Fruit fly (Drosophila melanogaster) whole organism, prepupa: Measurements from ENCODE around the gene CG13995.

Source experiments
- CG10631 ChIP-seq: fragments of 200-800 bp; sonication (Bioruptor generic); optimal IDR thresholded peaks from 2 replicates; lab custom pipeline; 2016; ENCODE audit warnings: missing biosample characterization, missing genetic modification characterization
- CG11902 ChIP-seq: fragments of 200-800 bp; sonication (Bioruptor generic); optimal IDR thresholded peaks from 3 replicates; lab custom pipeline; 2016; ENCODE audit warnings: missing biosample characterization, missing genetic modification characterization
- CG1621 ChIP-seq: fragments of 200-800 bp; sonication (Bioruptor generic); optimal IDR thresholded peaks from 3 replicates; lab custom pipeline; 2018; ENCODE audit warnings: missing biosample characterization, mild to moderate bottlenecking, missing genetic modification characterization
- CG16779 ChIP-seq: fragments of 200-800 bp; sonication (Bioruptor generic); optimal IDR thresholded peaks from 3 replicates; lab custom pipeline; 2017; ENCODE audit warnings: missing biosample characterization, mild to moderate bottlenecking, missing genetic modification characterization
- CG3032 ChIP-seq: fragments of 200-800 bp; optimal IDR thresholded peaks from 2 replicates; lab custom pipeline; 2019; ENCODE audit warnings: missing biosample characterization, mild to moderate bottlenecking, missing genetic modification characterization, moderate library complexity
- CG31627 ChIP-seq: fragments of 200-800 bp; sonication (Bioruptor generic); optimal IDR thresholded peaks from 3 replicates; lab custom pipeline; 2016; ENCODE audit warnings: missing biosample characterization, missing genetic modification characterization
- CG3919 ChIP-seq: fragments of 200-800 bp; sonication (Bioruptor generic); optimal IDR thresholded peaks from 3 replicates; lab custom pipeline; 2016; ENCODE audit warnings: missing biosample characterization, missing genetic modification characterization
- CG4318 ChIP-seq: fragments of 200-800 bp; sonication (Bioruptor generic); optimal IDR thresholded peaks from 3 replicates; lab custom pipeline; 2017; ENCODE audit warnings: missing biosample characterization, mild to moderate bottlenecking, missing genetic modification characterization
- CG6163 ChIP-seq: fragments of 200-800 bp; sonication (Bioruptor generic); IDR thresholded peaks from 3 replicates; pipeline ENCODE4 v1.3.6; 2022; ENCODE audit warnings: missing biosample characterization, missing genetic modification characterization
- CG6792 ChIP-seq: fragments of 200-800 bp; sonication (Bioruptor generic); optimal IDR thresholded peaks from 3 replicates; lab custom pipeline; 2016; ENCODE audit warnings: missing biosample characterization, missing genetic modification characterization
- CG6808 ChIP-seq: fragments of 200-800 bp; sonication (Bioruptor generic); optimal IDR thresholded peaks from 3 replicates; lab custom pipeline; 2017; ENCODE audit warnings: missing biosample characterization, missing genetic modification characterization, mild to moderate bottlenecking, moderate library complexity, missing genetic modification reagents
- CG7368 ChIP-seq: fragments of 200-800 bp; sonication (Bioruptor generic); optimal IDR thresholded peaks from 3 replicates; lab custom pipeline; 2016; ENCODE audit warnings: missing biosample characterization, missing genetic modification characterization
- CG8319 ChIP-seq: fragments of 200-800 bp; sonication (Bioruptor generic); optimal IDR thresholded peaks from 3 replicates; lab custom pipeline; 2016; ENCODE audit warnings: missing biosample characterization, missing genetic modification characterization
- CG8632 ChIP-seq: fragments of 200-800 bp; sonication (Bioruptor generic); optimal IDR thresholded peaks from 3 replicates; lab custom pipeline; 2016; ENCODE audit warnings: missing biosample characterization, missing genetic modification characterization
- CG9139 ChIP-seq: fragments of 200-800 bp; sonication (Bioruptor generic); optimal IDR thresholded peaks from 3 replicates; lab custom pipeline; 2017; ENCODE audit warnings: missing biosample characterization, mild to moderate bottlenecking, missing genetic modification characterization
- Eip75B ChIP-seq: fragments of 200-800 bp; sonication (Bioruptor generic); optimal IDR thresholded peaks from 3 replicates; lab custom pipeline; 2016; ENCODE audit warnings: missing biosample characterization, missing genetic modification characterization
- Eip93F ChIP-seq: fragments of 200-800 bp; sonication (Bioruptor generic); optimal IDR thresholded peaks from 2 replicates; lab custom pipeline; 2016; ENCODE audit warnings: missing biosample characterization, mild to moderate bottlenecking, missing genetic modification characterization
- Gug ChIP-seq: fragments of 200-800 bp; sonication (Bioruptor generic); IDR thresholded peaks from 2 replicates; pipeline ENCODE4 v1.3.6; 2022; ENCODE audit warnings: missing biosample characterization, missing genetic modification characterization
- Hr38 ChIP-seq: sonication (Bioruptor generic); optimal IDR thresholded peaks from 2 replicates; lab custom pipeline; 2016; ENCODE audit warnings: missing biosample characterization, missing genetic modification characterization
- Hr39 ChIP-seq: fragments of 200-800 bp; sonication (Bioruptor generic); optimal IDR thresholded peaks from 2 replicates; lab custom pipeline; 2016; ENCODE audit warnings: missing biosample characterization, missing genetic modification characterization
- Lpt ChIP-seq: fragments of 200-800 bp; sonication (Bioruptor generic); optimal IDR thresholded peaks from 3 replicates; lab custom pipeline; 2016; ENCODE audit warnings: missing biosample characterization, missing genetic modification characterization
- Sox102F ChIP-seq: fragments of 200-800 bp; sonication (Bioruptor generic); optimal IDR thresholded peaks from 2 replicates; lab custom pipeline; 2016; ENCODE audit warnings: missing biosample characterization, mild to moderate bottlenecking, missing genetic modification characterization
- achi ChIP-seq: fragments of 200-800 bp; sonication (Bioruptor generic); optimal IDR thresholded peaks from 3 replicates; lab custom pipeline; 2016; ENCODE audit warnings: missing biosample characterization, missing genetic modification characterization
- acj6 ChIP-seq: fragments of 200-800 bp; sonication (Bioruptor generic); optimal IDR thresholded peaks from 3 replicates; lab custom pipeline; 2016; ENCODE audit warnings: missing biosample characterization, missing genetic modification characterization
- cyc ChIP-seq: fragments of 200-800 bp; sonication (Bioruptor generic); optimal IDR thresholded peaks from 3 replicates; lab custom pipeline; 2016; ENCODE audit warnings: missing biosample characterization, missing genetic modification characterization
- dsx ChIP-seq: fragments of 200-800 bp; optimal IDR thresholded peaks from 3 replicates; lab custom pipeline; 2019; ENCODE audit warnings: missing biosample characterization, mild to moderate bottlenecking, missing genetic modification characterization, moderate library complexity; ENCODE audit not compliant: poor library complexity, severe bottlenecking
- eg ChIP-seq: fragments of 200-800 bp; sonication (Bioruptor generic); IDR thresholded peaks from 3 replicates; pipeline ENCODE4 v1.3.6; 2022; ENCODE audit warnings: missing biosample characterization, missing genetic modification characterization
- esn ChIP-seq: fragments of 200-800 bp; sonication (Bioruptor generic); optimal IDR thresholded peaks from 2 replicates; lab custom pipeline; 2016; ENCODE audit warnings: missing biosample characterization, mild to moderate bottlenecking, missing genetic modification characterization, moderate library complexity
- fd59A ChIP-seq: fragments of 200-800 bp; sonication (Bioruptor generic); optimal IDR thresholded peaks from 2 replicates; lab custom pipeline; 2017; ENCODE audit warnings: missing biosample characterization, mild to moderate bottlenecking, missing genetic modification characterization, missing genetic modification reagents
- fd85E ChIP-seq: fragments of 200-800 bp; sonication (Bioruptor generic); optimal IDR thresholded peaks from 3 replicates; lab custom pipeline; 2016; ENCODE audit warnings: missing biosample characterization, missing genetic modification characterization
- fkh ChIP-seq: fragments of 200-800 bp; sonication (Bioruptor generic); optimal IDR thresholded peaks from 3 replicates; lab custom pipeline; 2017; ENCODE audit warnings: missing biosample characterization, mild to moderate bottlenecking, missing genetic modification characterization, moderate library complexity
- net ChIP-seq: fragments of 200-800 bp; sonication (Bioruptor generic); optimal IDR thresholded peaks from 3 replicates; lab custom pipeline; 2016; ENCODE audit warnings: missing biosample characterization, missing genetic modification characterization
- pdm3 ChIP-seq: fragments of 200-800 bp; sonication (Bioruptor generic); optimal IDR thresholded peaks from 3 replicates; lab custom pipeline; 2016; ENCODE audit warnings: missing biosample characterization, missing genetic modification characterization
- salr ChIP-seq, 2 experiments: fragments of 200-800 bp; sonication (Bioruptor generic); optimal IDR thresholded peaks; 3 replicates each; lab custom pipeline; 2016 to 2018; ENCODE audit warnings: missing biosample characterization in 2 of 2, missing genetic modification characterization in 2 of 2, mild to moderate bottlenecking in 1 of 2
- spab ChIP-seq: fragments of 200-800 bp; sonication (Bioruptor generic); optimal IDR thresholded peaks from 2 replicates; lab custom pipeline; 2017; ENCODE audit warnings: missing biosample characterization, mild to moderate bottlenecking, missing genetic modification characterization, missing genetic modification reagents
- ss ChIP-seq, 2 experiments: fragments of 200-800 bp; sonication (Bioruptor generic); optimal IDR thresholded peaks; 2 replicates in 1 of 2; 3 replicates in 1 of 2; lab custom pipeline; 2017 to 2018; ENCODE audit warnings: mild to moderate bottlenecking in 2 of 2, missing biosample characterization in 2 of 2, missing genetic modification characterization in 2 of 2, moderate library complexity in 1 of 2
- svp ChIP-seq: fragments of 200-800 bp; sonication (Bioruptor generic); peaks from one replicate; lab custom pipeline; 2016; ENCODE audit warnings: missing biosample characterization, missing genetic modification characterization
- topi ChIP-seq: fragments of 200-800 bp; sonication (Bioruptor generic); optimal IDR thresholded peaks from 3 replicates; lab custom pipeline; 2016; ENCODE audit warnings: missing biosample characterization, missing genetic modification characterization
- vri ChIP-seq: fragments of 200-800 bp; sonication (Bioruptor generic); optimal IDR thresholded peaks from 3 replicates; lab custom pipeline; 2016; ENCODE audit warnings: missing biosample characterization, mild to moderate bottlenecking, missing genetic modification characterization

Gene CG13995

DNA sequence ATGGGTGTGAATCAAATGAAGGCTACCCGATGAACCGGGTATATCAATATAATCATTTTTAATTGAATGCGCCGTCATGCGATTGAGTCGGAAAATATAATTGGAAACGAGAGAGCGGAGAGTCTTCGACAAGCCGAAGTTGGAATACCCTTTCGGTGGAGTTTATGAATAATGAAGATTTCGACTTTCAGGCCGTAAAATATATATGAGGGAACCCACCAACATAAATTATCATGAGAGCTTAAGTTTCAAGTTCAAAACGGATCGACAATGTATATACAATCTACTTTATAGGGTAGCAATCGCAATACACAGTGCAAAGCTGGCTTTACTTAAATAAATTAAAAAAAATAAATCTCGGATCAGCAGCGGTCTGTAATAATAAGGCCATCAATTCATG is 22.3 kb upstream of the CG13995 start (continued):
- TF ChIP-seq CG31627 (GFP tag; lab: Kevin White, UChicago) (peak; percentile 44), CG7368 (GFP tag; lab: Kevin White, UChicago) (no peak), fd59A (GFP tag; lab: Kevin White, UChicago) (peak; percentile 10), vri (no peak), CG4318 (GFP tag; lab: Kevin White, UChicago) (no peak), Lpt (GFP tag; lab: Kevin White, UChicago) (no peak), Eip75B (peak; percentile 48), CG1621 (tag; lab: Kevin White, UChicago) (peak; percentile 20), Gug (GFP tag; lab: Robert Waterston, UW) (peak; percentile 13; the same call in 1 of the 2 replicates), ss (GFP tag; optimal IDR thresholded peaks at IDR 0.05; lab: Kevin White, UChicago) (no peak), spab (GFP tag; lab: Kevin White, UChicago) (peak; percentile 49), fkh (GFP tag; lab: Kevin White, UChicago) (no peak), acj6 (GFP tag; lab: Kevin White, UChicago) (peak; percentile 12), CG6808 (GFP tag; lab: Kevin White, UChicago) (peak; percentile 50), net (GFP tag; lab: Kevin White, UChicago) (peak; percentile 41), svp (GFP tag; lab: Kevin White, UChicago) (peak; percentile 91), achi (peak; percentile 27), CG3032 (peak; percentile 61), salr (GFP tag; optimal IDR thresholded peaks at IDR 0.05; lab: Kevin White, UChicago) (no peak), dsx (GFP tag; lab: Kevin White, UChicago) (no peak), CG6163 (GFP tag; lab: Robert Waterston, UW) (peak; percentile 73), fd85E (GFP tag; lab: Kevin White, UChicago) (no peak), topi (GFP tag; lab: Kevin White, UChicago) (peak; percentile 35), CG8632 (GFP tag; lab: Kevin White, UChicago) (peak; percentile 12), CG8319 (GFP tag; lab: Kevin White, UChicago) (no peak), Hr38 (GFP tag; lab: Kevin White, UChicago) (no peak), Eip93F (GFP tag; lab: Kevin White, UChicago) (no peak), eg (GFP tag; lab: Robert Waterston, UW) (peak; percentile 59; the same call in 2 of the 3 replicates), CG9139 (GFP tag; lab: Kevin White, UChicago) (peak; percentile 9), CG6792 (GFP tag; lab: Kevin White, UChicago) (peak; percentile 23), Sox102F (GFP tag; lab: Kevin White, UChicago) (no peak), CG10631 (GFP tag; lab: Kevin White, UChicago) (no peak), CG11902 (GFP tag; lab: Kevin White, UChicago) (peak; percentile 8), esn (peak; percentile 45)

DNA sequence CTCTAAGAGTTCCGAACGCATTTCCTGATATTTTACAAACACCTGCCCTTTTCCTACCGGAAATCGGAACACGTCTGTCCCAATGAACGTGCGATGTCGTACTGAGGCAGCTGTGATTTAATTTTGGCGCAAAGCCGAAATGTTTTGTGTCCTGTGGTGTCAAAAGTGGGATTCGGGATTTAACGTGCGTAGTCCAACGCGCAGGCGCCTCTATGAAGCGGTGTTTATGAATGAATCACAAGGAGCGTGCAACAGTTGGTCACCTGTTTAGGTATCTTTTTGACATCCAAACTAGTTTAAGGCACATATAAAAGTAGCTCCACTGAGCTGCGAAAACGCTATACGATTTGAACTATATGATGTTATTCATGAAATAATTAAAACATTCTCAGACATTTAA is 19.8 kb upstream of the CG13995 start, which contains the start of gene CG9109:
TSS of gene CG9109 (minus strand) at position 80 of the 400 bp plus-strand sequence.
- TF ChIP-seq Sox102F (GFP tag; lab: Kevin White, UChicago): no peak
- no peak for TF ChIP-seq pdm3 (GFP tag; lab: Kevin White, UChicago)
- no peak for TF ChIP-seq Eip75B
- TF ChIP-seq eg (GFP tag; lab: Robert Waterston, UW): no peak
- no peak for TF ChIP-seq cyc
- no peak for TF ChIP-seq Hr39 (GFP tag; lab: Kevin White, UChicago)
- TF ChIP-seq CG3919 (GFP tag; lab: Kevin White, UChicago): no peak
- no peak for TF ChIP-seq Hr38 (GFP tag; lab: Kevin White, UChicago)
- no peak for TF ChIP-seq CG16779 (tag; lab: Kevin White, UChicago)
- no peak for TF ChIP-seq CG9139 (GFP tag; lab: Kevin White, UChicago)
